Worm (Caenorhabditis elegans): ENCODE measurements around the gene soc-2.

- peak; percentile 37; the same call in 1 of the 2 replicates for TF ChIP-seq C06A6.2 (GFP tag; conservative IDR thresholded peaks at IDR 0.05)
- TF ChIP-seq dpl-1 (GFP tag; optimal IDR thresholded peaks at IDR 0.05), result no peak
- no peak for TF ChIP-seq unc-62 (GFP tag; optimal IDR thresholded peaks at IDR 0.05)
- no peak for TF ChIP-seq snpc-4 (GFP tag; optimal IDR thresholded peaks at IDR 0.05)
- TF ChIP-seq snpc-4 (tag; optimal IDR thresholded peaks at IDR 0.05), result peak in 2 of 4 experiments; percentile 12 to 63
- no peak for TF ChIP-seq K12H6.12 (tag; optimal IDR thresholded peaks at IDR 0.05)
Measured at ce11 chrIV:5086243-5086960, 65.9 kb downstream of the soc-2 start.

Data from whole organism, young adult.